Worm (Caenorhabditis elegans) whole organism, L4 larva: ENCODE results near the gene lmd-5.

Experiments used
- F26F4.8 ChIP-seq: fragments of 200-800 bp; sonication (Bioruptor generic); conservative IDR thresholded peaks from 2 replicates; pipeline ENCODE4 v1.3.6; 2022; ENCODE audit warnings: missing genetic modification characterization, missing compliant biosample characterization
- R02D3.7 ChIP-seq: fragments of 150-350 bp; sonication (generic microtip); optimal IDR thresholded peaks from 3 replicates; lab custom pipeline; 2014; ENCODE audit warnings: missing biosample characterization, missing genetic modification characterization
- Y105C5A.15 ChIP-seq: fragments of 200-800 bp; sonication (Bioruptor generic); IDR thresholded peaks from 2 replicates; pipeline ENCODE4 v1.3.6; 2022; ENCODE audit warnings: missing genetic modification characterization, missing compliant biosample characterization
- Y5F2A.4 ChIP-seq: fragments of 200-800 bp; sonication (Bioruptor generic); optimal IDR thresholded peaks from 2 replicates; lab custom pipeline; 2018; ENCODE audit warnings: mild to moderate bottlenecking, missing genetic modification characterization, missing compliant biosample characterization
- Y75B8A.6 ChIP-seq: fragments of 200-800 bp; sonication (Bioruptor generic); IDR thresholded peaks from 2 replicates; pipeline ENCODE4 v1.3.6; 2022; ENCODE audit warnings: missing genetic modification reagents, missing genetic modification characterization, missing compliant biosample characterization
- ZK337.2 ChIP-seq: fragments of 200-800 bp; sonication (Bioruptor generic); IDR thresholded peaks from 2 replicates; pipeline ENCODE4 v1.3.6; 2022; ENCODE audit warnings: missing genetic modification reagents, missing genetic modification characterization, missing compliant biosample characterization
- aha-1 ChIP-seq: fragments of 150-350 bp; peaks from one replicate; lab custom pipeline; 2014; ENCODE audit warnings: missing biosample characterization, missing genetic modification characterization
- ama-1 ChIP-seq: fragments of 150-350 bp; optimal IDR thresholded peaks from 2 replicates; lab custom pipeline; 2014; ENCODE audit warnings: inconsistent platforms, mixed read lengths
- ceh-20 ChIP-seq: fragments of 200-800 bp; sonication (Bioruptor generic); IDR thresholded peaks from 2 replicates; pipeline ENCODE4 v1.3.6; 2022; ENCODE audit warnings: missing genetic modification reagents, missing genetic modification characterization, missing compliant biosample characterization
- ceh-28 ChIP-seq: fragments of 150-350 bp; optimal IDR thresholded peaks from 2 replicates; lab custom pipeline; 2014; ENCODE audit warnings: missing biosample characterization, missing genetic modification reagents, missing genetic modification characterization
- ceh-44 ChIP-seq: fragments of 200-800 bp; sonication (Bioruptor generic); IDR thresholded peaks from 2 replicates; pipeline ENCODE4 v1.3.6; 2022; ENCODE audit warnings: missing genetic modification reagents, missing genetic modification characterization, missing compliant biosample characterization
- ceh-62 ChIP-seq: sonication (generic microtip); optimal IDR thresholded peaks from 2 replicates; lab custom pipeline; 2017; ENCODE audit warnings: missing biosample characterization, missing genetic modification characterization
- ces-1 ChIP-seq: fragments of 150-350 bp; sonication (generic microtip); optimal IDR thresholded peaks from 4 replicates; lab custom pipeline; 2014; ENCODE audit warnings: missing biosample characterization, missing genetic modification reagents, missing genetic modification characterization
- daf-12 ChIP-seq: fragments of 150-350 bp; optimal IDR thresholded peaks from 2 replicates; lab custom pipeline; 2014; ENCODE audit warnings: missing biosample characterization, missing genetic modification reagents, missing genetic modification characterization
- daf-16 ChIP-seq, 3 experiments: sonication (generic microtip); optimal IDR thresholded peaks; 2 replicates each; lab custom pipeline; 2016 to 2017; ENCODE audit warnings: missing genetic modification characterization in 3 of 3, missing genetic modification reagents in 3 of 3, mild to moderate bottlenecking in 2 of 3, missing compliant biosample characterization in 2 of 3, missing biosample characterization in 1 of 3, moderate library complexity in 1 of 3
- daf-8 ChIP-seq: fragments of 200-800 bp; sonication (Bioruptor generic); IDR thresholded peaks from 2 replicates; pipeline ENCODE4 v1.3.6; 2022; ENCODE audit warnings: missing genetic modification characterization, missing compliant biosample characterization
- dmd-8 ChIP-seq: fragments of 200-800 bp; sonication (Bioruptor generic); IDR thresholded peaks from 2 replicates; pipeline ENCODE4 v1.3.6; 2022; ENCODE audit warnings: missing genetic modification characterization, missing compliant biosample characterization
- dpl-1 ChIP-seq: fragments of 150-350 bp; optimal IDR thresholded peaks from 2 replicates; lab custom pipeline; 2014; ENCODE audit warnings: missing biosample characterization, missing genetic modification reagents, missing genetic modification characterization
- egl-27 ChIP-seq: sonication (generic microtip); optimal IDR thresholded peaks from 3 replicates; lab custom pipeline; 2017; ENCODE audit warnings: missing biosample characterization, missing genetic modification reagents, missing genetic modification characterization
- fos-1 ChIP-seq: fragments of 150-350 bp; optimal IDR thresholded peaks from 2 replicates; lab custom pipeline; 2014; ENCODE audit warnings: missing biosample characterization, missing genetic modification characterization
- hlh-11 ChIP-seq: fragments of 200-800 bp; sonication (Bioruptor generic); optimal IDR thresholded peaks from 2 replicates; lab custom pipeline; 2018; ENCODE audit warnings: mild to moderate bottlenecking, missing genetic modification characterization, missing compliant biosample characterization
- hlh-30 ChIP-seq: sonication (generic microtip); optimal IDR thresholded peaks from 2 replicates; lab custom pipeline; 2017; ENCODE audit warnings: antibody characterized with exemption, mild to moderate bottlenecking, missing genetic modification characterization, missing compliant biosample characterization; ENCODE audit not compliant: insufficient read depth
- hmg-1.1 ChIP-seq: fragments of 200-800 bp; sonication (Bioruptor generic); IDR thresholded peaks from 2 replicates; pipeline ENCODE4 v1.3.6; 2022; ENCODE audit warnings: missing genetic modification reagents, missing genetic modification characterization, missing compliant biosample characterization
- lin-1 ChIP-seq: fragments of 200-800 bp; sonication (Bioruptor generic); IDR thresholded peaks from 2 replicates; pipeline ENCODE4 v1.3.6; 2022; ENCODE audit warnings: missing genetic modification reagents, missing genetic modification characterization, missing compliant biosample characterization
- lin-39 ChIP-seq: fragments of 150-350 bp; optimal IDR thresholded peaks from 2 replicates; lab custom pipeline; 2014; ENCODE audit warnings: missing biosample characterization, missing genetic modification reagents, missing genetic modification characterization
- lsy-2 ChIP-seq, 2 experiments: fragments of 150-350 bp in 1 of 2; sonication (generic microtip) in 1 of 2; optimal IDR thresholded peaks; 2 replicates each; lab custom pipeline; 2014 to 2017; ENCODE audit warnings: missing biosample characterization in 2 of 2, missing genetic modification characterization in 2 of 2
- madf-5 ChIP-seq, 2 experiments: fragments of 200-800 bp; sonication (Bioruptor generic); IDR thresholded peaks; 2 replicates each; pipeline ENCODE4 v1.3.6; 2022; ENCODE audit warnings: missing compliant biosample characterization in 2 of 2, missing genetic modification characterization in 2 of 2
- mdt-29 ChIP-seq: fragments of 200-800 bp; sonication (Bioruptor generic); IDR thresholded peaks from 2 replicates; pipeline ENCODE4 v1.3.6; 2022; ENCODE audit warnings: missing genetic modification reagents, missing genetic modification characterization, missing compliant biosample characterization
- mep-1 ChIP-seq: fragments of 150-350 bp; sonication (generic microtip); optimal IDR thresholded peaks from 3 replicates; lab custom pipeline; 2014; ENCODE audit warnings: missing biosample characterization, missing genetic modification characterization
- mxl-2 ChIP-seq: fragments of 200-800 bp; sonication (Bioruptor generic); conservative IDR thresholded peaks from 2 replicates; pipeline ENCODE4 v1.3.6; 2022; ENCODE audit warnings: missing genetic modification reagents, missing genetic modification characterization, missing compliant biosample characterization
- mxl-3 ChIP-seq: fragments of 200-800 bp; sonication (Bioruptor generic); optimal IDR thresholded peaks from 2 replicates; lab custom pipeline; 2018; ENCODE audit warnings: mild to moderate bottlenecking, missing genetic modification characterization, missing compliant biosample characterization
- nhr-11 ChIP-seq: fragments of 150-350 bp; optimal IDR thresholded peaks from 2 replicates; lab custom pipeline; 2014; ENCODE audit warnings: missing biosample characterization, missing genetic modification characterization
- nhr-111 ChIP-seq: fragments of 200-800 bp; sonication (Bioruptor generic); optimal IDR thresholded peaks from 2 replicates; lab custom pipeline; 2018; ENCODE audit warnings: mild to moderate bottlenecking, missing genetic modification characterization, missing compliant biosample characterization
- nhr-237 ChIP-seq: sonication (generic microtip); optimal IDR thresholded peaks from 2 replicates; lab custom pipeline; 2017; ENCODE audit warnings: missing biosample characterization, missing genetic modification characterization
- nhr-25 ChIP-seq: sonication (generic microtip); optimal IDR thresholded peaks from 2 replicates; lab custom pipeline; 2017; ENCODE audit warnings: missing genetic modification characterization, mild to moderate bottlenecking, missing compliant biosample characterization, antibody characterized with exemption, moderate library complexity, borderline replicate concordance; ENCODE audit not compliant: insufficient read depth
- nhr-28 ChIP-seq: fragments of 150-350 bp; optimal IDR thresholded peaks from 2 replicates; lab custom pipeline; 2014; ENCODE audit warnings: missing biosample characterization, missing genetic modification characterization
- nhr-76 ChIP-seq: fragments of 150-350 bp; optimal IDR thresholded peaks from 2 replicates; lab custom pipeline; 2014; ENCODE audit warnings: missing biosample characterization, missing genetic modification characterization
- nhr-77 ChIP-seq: fragments of 150-350 bp; optimal IDR thresholded peaks from 2 replicates; lab custom pipeline; 2014; ENCODE audit warnings: missing biosample characterization, missing genetic modification characterization
- pha-4 ChIP-seq, 2 experiments: fragments of 150-350 bp in 1 of 2; fragments of 200-800 bp in 1 of 2; sonication (Bioruptor generic) in 1 of 2; IDR thresholded peaks in 1 of 2; optimal IDR thresholded peaks in 1 of 2; 2 replicates each; pipeline versions ENCODE4 v1.3.6 to Lab custom; 2014 to 2022; ENCODE audit warnings: missing genetic modification characterization in 2 of 2, missing genetic modification reagents in 2 of 2, missing biosample characterization in 1 of 2, missing compliant biosample characterization in 1 of 2
- pqm-1 ChIP-seq: sonication (generic microtip); optimal IDR thresholded peaks from 2 replicates; lab custom pipeline; 2017; ENCODE audit warnings: missing biosample characterization, missing genetic modification characterization
- sdz-12 ChIP-seq: fragments of 200-800 bp; sonication (Bioruptor generic); optimal IDR thresholded peaks from 2 replicates; lab custom pipeline; 2018; ENCODE audit warnings: mild to moderate bottlenecking, missing genetic modification characterization, missing compliant biosample characterization
- spr-3 ChIP-seq: fragments of 200-800 bp; sonication (Bioruptor generic); optimal IDR thresholded peaks from 2 replicates; lab custom pipeline; 2018; ENCODE audit warnings: mild to moderate bottlenecking, missing genetic modification characterization, missing compliant biosample characterization
- tra-1 ChIP-seq: fragments of 200-800 bp; sonication (Bioruptor generic); IDR thresholded peaks from 2 replicates; pipeline ENCODE4 v1.3.6; 2022; ENCODE audit warnings: missing genetic modification reagents, missing genetic modification characterization, missing compliant biosample characterization
- unc-130 ChIP-seq: sonication (generic microtip); optimal IDR thresholded peaks from 2 replicates; lab custom pipeline; 2016; ENCODE audit warnings: missing genetic modification reagents, missing genetic modification characterization, missing compliant biosample characterization
- vab-7 ChIP-seq: fragments of 200-800 bp; sonication (Bioruptor generic); IDR thresholded peaks from 2 replicates; pipeline ENCODE4 v1.3.6; 2022; ENCODE audit warnings: missing genetic modification reagents, missing genetic modification characterization, missing compliant biosample characterization
- zfp-2 ChIP-seq: sonication (generic microtip); optimal IDR thresholded peaks from 2 replicates; lab custom pipeline; 2016; ENCODE audit warnings: mild to moderate bottlenecking, missing genetic modification characterization, missing compliant biosample characterization
- zfp-3 ChIP-seq: fragments of 200-800 bp; sonication (Bioruptor generic); conservative IDR thresholded peaks from 2 replicates; pipeline ENCODE4 v1.3.6; 2022; ENCODE audit warnings: missing genetic modification reagents, missing genetic modification characterization, missing compliant biosample characterization
- zip-2 ChIP-seq: fragments of 150-350 bp; optimal IDR thresholded peaks from 2 replicates; lab custom pipeline; 2014; ENCODE audit warnings: missing biosample characterization, missing genetic modification characterization
- ztf-11 ChIP-seq: fragments of 150-350 bp; optimal IDR thresholded peaks from 2 replicates; lab custom pipeline; 2014; ENCODE audit warnings: missing biosample characterization, missing genetic modification characterization

lmd-5 gene

ce11 chrV:7084612-7085139 is 38.8 kb upstream of the lmd-5 start, which contains the start of gene mys-1 (continued):
- TF ChIP-seq ceh-62 (tag; lab: Kevin White, UChicago) (no peak), ztf-11 (tag; lab: Kevin White, UChicago) (no peak), zfp-3 (GFP tag; lab: Robert Waterston, UW) (no peak), hlh-30 (tag; lab: Kevin White, UChicago) (peak; percentile 29), Y5F2A.4 (GFP tag; lab: Kevin White, UChicago) (no peak), aha-1 (tag; lab: Kevin White, UChicago) (no peak), nhr-25 (tag; lab: Kevin White, UChicago) (no peak), dpl-1 (GFP tag; lab: Kevin White, UChicago) (peak; percentile 93), sdz-12 (GFP tag; lab: Kevin White, UChicago) (no peak), lsy-2 (tag; optimal IDR thresholded peaks at IDR 0.05; lab: Kevin White, UChicago) (peak in 1 of 2 experiments; percentile 67), madf-5 (GFP tag; IDR thresholded peaks at IDR 0.05; lab: Robert Waterston, UW) (no peak), Y105C5A.15 (GFP tag; lab: Robert Waterston, UW) (no peak), unc-130 (GFP tag; lab: Kevin White, UChicago) (peak; percentile 76), zfp-2 (tag; lab: Kevin White, UChicago) (no peak), mdt-29 (GFP tag; lab: Robert Waterston, UW) (no peak), spr-3 (GFP tag; lab: Kevin White, UChicago) (no peak), hmg-1.1 (GFP tag; lab: Robert Waterston, UW) (no peak), R02D3.7 (tag; lab: Kevin White, UChicago) (no peak), tra-1 (no peak), zip-2 (tag; lab: Kevin White, UChicago) (no peak), vab-7 (GFP tag; lab: Robert Waterston, UW) (no peak), fos-1 (tag; lab: Kevin White, UChicago) (no peak), dmd-8 (no peak), pha-4 (GFP tag; IDR thresholded peaks at IDR 0.05; lab: Robert Waterston, UW) (no peak), pha-4 (tag; optimal IDR thresholded peaks at IDR 0.05; lab: Kevin White, UChicago) (no peak), ama-1 (lab: Kevin White, UChicago) (no peak), lin-1 (GFP tag; lab: Robert Waterston, UW) (no peak), nhr-76 (no peak), ces-1 (GFP tag; lab: Kevin White, UChicago) (no peak), nhr-11 (tag; lab: Kevin White, UChicago) (no peak), lin-39 (tag; lab: Kevin White, UChicago) (no peak), nhr-111 (GFP tag; lab: Kevin White, UChicago) (no peak), ceh-28 (no peak), nhr-237 (tag; lab: Kevin White, UChicago) (no peak)
- TF ChIP-seq, all 104 proteins: peak for 15

ce11 chrV:7085518-7086104 is 37.8 kb upstream of the lmd-5 start, which contains the start of gene VC5.2:
VC5.2 (plus strand) TSS chrV:7085956.
- TF ChIP-seq mxl-3 (no peak), daf-8 (GFP tag; lab: Robert Waterston, UW) (no peak), nhr-28 (tag; lab: Kevin White, UChicago) (peak; percentile 75), zfp-2 (tag; lab: Kevin White, UChicago) (no peak), ceh-20 (GFP tag; lab: Robert Waterston, UW) (0 out of 2 replicates have a peak, but pooled peaks have one; percentile 23), ceh-44 (GFP tag; lab: Robert Waterston, UW) (no peak), mep-1 (no peak), daf-16 (GFP tag; optimal IDR thresholded peaks at IDR 0.05; lab: Kevin White, UChicago) (peak in 1 of 2 experiments; percentile 41), daf-16 (tag; optimal IDR thresholded peaks at IDR 0.05; lab: Kevin White, UChicago) (no peak), ztf-11 (tag; lab: Kevin White, UChicago) (no peak), nhr-77 (peak; percentile 11), ZK337.2 (GFP tag; lab: Robert Waterston, UW) (no peak), F26F4.8 (GFP tag; lab: Robert Waterston, UW) (no peak), hlh-11 (tag; lab: Kevin White, UChicago) (peak; percentile 34), Y75B8A.6 (GFP tag; lab: Robert Waterston, UW) (no peak), mxl-2 (GFP tag; lab: Robert Waterston, UW) (no peak), Y105C5A.15 (GFP tag; lab: Robert Waterston, UW) (no peak), daf-12 (tag; lab: Kevin White, UChicago) (no peak), egl-27 (no peak), hlh-30 (tag; lab: Kevin White, UChicago) (peak; percentile 8), pqm-1 (tag; lab: Kevin White, UChicago) (no peak)
